Worm (Caenorhabditis elegans): ENCODE measurements around the gene Y17G9B.2.
"Not testable (repeated sequence)": the region's sequence is repeated elsewhere in the genome, so short reads cannot be mapped to it uniquely, and the experiment has no call there.

ce11 chrIV:4725478-4725920 lies 38.4 kb upstream of the Y17G9B.2 start:
- TF ChIP-seq F26F4.8 (GFP tag; conservative IDR thresholded peaks at IDR 0.05) (0 out of 2 replicates have a peak, but pooled peaks have one; percentile 53), nhr-77 (tag; optimal IDR thresholded peaks at IDR 0.05) (peak; percentile 59), unc-130 (GFP tag; optimal IDR thresholded peaks at IDR 0.05) (peak; percentile 1), dve-1 (tag; optimal IDR thresholded peaks at IDR 0.05; ENCODE audit: insufficient read depth) (peak; percentile 62), zip-2 (tag; optimal IDR thresholded peaks at IDR 0.05) (peak; percentile 27), tag-97 (GFP tag; IDR thresholded peaks at IDR 0.05) (peak; percentile 99)
- not testable (repeated sequence) for TF ChIP-seq ama-1 (optimal IDR thresholded peaks at IDR 0.05); snpc-4 (tag; optimal IDR thresholded peaks at IDR 0.05)

All from whole organism, L4 larva.